Worm (Caenorhabditis elegans) whole organism, midembryonic: Measurements from ENCODE around the gene hrg-6.

Experiments
- flt-1 ChIP-seq: fragments of 200-800 bp; sonication (Bioruptor generic); IDR thresholded peaks from 2 replicates; pipeline ENCODE4 v1.3.6; 2022; ENCODE audit warnings: missing genetic modification characterization, missing compliant biosample characterization
- klf-2 ChIP-seq: fragments of 200-800 bp; sonication (Bioruptor generic); conservative IDR thresholded peaks from 2 replicates; pipeline ENCODE4 v1.3.6; 2022; ENCODE audit warnings: missing genetic modification reagents, missing genetic modification characterization, missing compliant biosample characterization
- med-1 ChIP-seq: sonication (generic microtip); optimal IDR thresholded peaks from 2 replicates; lab custom pipeline; 2017; ENCODE audit warnings: missing genetic modification characterization, mild to moderate bottlenecking, missing compliant biosample characterization, antibody characterized with exemption, missing genetic modification reagents; ENCODE audit not compliant: insufficient read depth
- tab-1 ChIP-seq: fragments of 200-800 bp; sonication (Bioruptor generic); IDR thresholded peaks from 2 replicates; pipeline ENCODE4 v1.3.6; 2022; ENCODE audit warnings: missing genetic modification characterization, missing compliant biosample characterization
- ztf-23 ChIP-seq: fragments of 200-800 bp; sonication (Bioruptor generic); IDR thresholded peaks from 2 replicates; pipeline ENCODE4 v1.3.6; 2022; ENCODE audit warnings: missing genetic modification reagents, missing genetic modification characterization, missing compliant biosample characterization
- ztf-29 ChIP-seq: fragments of 200-800 bp; sonication (Bioruptor generic); IDR thresholded peaks from 2 replicates; pipeline ENCODE4 v1.3.6; 2022; ENCODE audit warnings: missing genetic modification reagents, missing genetic modification characterization, missing compliant biosample characterization

DNA sequence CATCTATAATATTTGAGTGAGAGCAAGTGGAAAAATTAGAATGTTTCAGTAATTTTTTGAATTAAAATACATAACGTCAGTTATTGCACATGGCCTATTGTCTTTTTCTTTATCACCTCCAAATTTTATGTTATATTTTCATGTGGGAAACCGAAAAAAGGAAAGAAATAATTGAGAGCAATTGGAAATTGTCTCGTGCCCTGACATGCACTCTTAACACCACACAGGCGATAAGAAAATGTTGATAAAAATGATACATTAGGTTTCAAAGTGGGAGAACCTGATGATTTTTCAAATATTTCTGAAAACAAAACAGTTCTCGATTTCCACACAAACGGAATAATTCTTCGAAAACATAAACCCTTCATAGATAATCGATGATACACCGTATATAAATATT, 16.5 kb upstream of the hrg-6 start, which contains the start of gene F13H10.3:
- no peak for TF ChIP-seq flt-1 (GFP tag; lab: Robert Waterston, UW)
- TF ChIP-seq klf-2 (GFP tag; lab: Robert Waterston, UW), result no peak
- TF ChIP-seq med-1 (GFP tag; lab: Kevin White, UChicago), result no peak
- TF ChIP-seq ztf-29, result no peak
- no peak for TF ChIP-seq tab-1 (GFP tag; lab: Robert Waterston, UW)
- TF ChIP-seq ztf-23 (GFP tag; lab: Robert Waterston, UW), result no peak
